Worm (Caenorhabditis elegans): Measurements from ENCODE around the gene D2062.4.
"Not testable (repeated sequence)": the region's sequence is repeated elsewhere in the genome, so short reads cannot be mapped to it uniquely, and the experiment has no call there.

The D2062.4 gene

DNA sequence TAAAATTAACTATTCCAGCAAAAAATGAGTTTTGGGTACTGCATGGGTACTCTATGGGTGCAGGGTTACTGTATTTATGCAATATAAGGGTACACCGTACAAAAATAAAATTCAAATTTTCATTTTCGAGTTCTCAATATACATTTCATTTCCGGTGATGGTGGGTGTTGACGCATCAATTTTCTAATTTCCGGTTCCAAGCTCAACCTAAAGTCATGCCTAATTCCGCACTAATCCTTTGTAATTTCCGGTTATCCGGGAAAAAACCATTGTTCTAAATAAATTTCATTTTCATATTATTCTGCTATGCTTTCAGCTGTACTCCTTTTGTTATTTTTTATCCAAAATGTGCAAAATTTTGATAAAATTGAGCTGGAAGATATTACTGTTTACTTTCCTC is 36.2 kb downstream of the D2062.4 start, which contains the start of gene gcy-21:
gcy-21 (plus strand) TSS at position 301 of the 400 bp plus-strand sequence.
- TF ChIP-seq blmp-1 (tag; optimal IDR thresholded peaks at IDR 0.05) (no peak), bed-3 (GFP tag; optimal IDR thresholded peaks at IDR 0.05) (no peak), nhr-12 (tag; optimal IDR thresholded peaks at IDR 0.05) (no peak), nhr-28 (tag; optimal IDR thresholded peaks at IDR 0.05) (no peak), nhr-76 (tag; optimal IDR thresholded peaks at IDR 0.05) (no peak), elt-1 (tag; optimal IDR thresholded peaks at IDR 0.05; ENCODE audit: borderline replicate concordance, insufficient read depth) (no peak), mep-1 (tag; optimal IDR thresholded peaks at IDR 0.05) (no peak), nhr-2 (tag; optimal IDR thresholded peaks at IDR 0.05) (no peak), lin-13 (tag; optimal IDR thresholded peaks at IDR 0.05) (no peak), snpc-4 (tag; optimal IDR thresholded peaks at IDR 0.05) (no peak), unc-62 (GFP tag; optimal IDR thresholded peaks at IDR 0.05) (no peak), ztf-11 (tag; optimal IDR thresholded peaks at IDR 0.05) (no peak), sem-2 (GFP tag; optimal IDR thresholded peaks at IDR 0.05) (no peak)

DNA sequence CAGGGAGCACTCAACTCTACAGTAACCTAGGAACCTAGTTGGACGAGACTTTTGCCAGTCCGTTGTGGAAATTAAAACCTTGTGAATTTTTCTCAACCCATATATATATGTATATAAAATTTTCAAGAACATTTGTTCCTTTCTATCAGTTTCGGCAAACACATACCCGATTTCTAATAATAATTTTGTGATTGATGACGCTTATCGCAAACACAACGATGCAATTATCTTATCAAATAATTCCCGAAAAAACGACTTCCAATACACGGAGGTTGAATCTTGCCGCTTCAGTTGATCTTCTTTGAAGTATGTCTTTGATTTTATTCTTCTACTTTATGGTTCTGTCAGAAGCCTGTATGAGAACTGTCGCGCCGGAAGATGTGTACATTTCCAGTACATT is 41.9 kb downstream of the D2062.4 start, which contains the start of gene F22E5.2:
F22E5.2 (plus strand) TSS at position 301 of the 400 bp plus-strand sequence.
- TF ChIP-seq sptf-1, hlh-1, mab-5 (tag; optimal IDR thresholded peaks at IDR 0.05): not testable (repeated sequence)

DNA sequence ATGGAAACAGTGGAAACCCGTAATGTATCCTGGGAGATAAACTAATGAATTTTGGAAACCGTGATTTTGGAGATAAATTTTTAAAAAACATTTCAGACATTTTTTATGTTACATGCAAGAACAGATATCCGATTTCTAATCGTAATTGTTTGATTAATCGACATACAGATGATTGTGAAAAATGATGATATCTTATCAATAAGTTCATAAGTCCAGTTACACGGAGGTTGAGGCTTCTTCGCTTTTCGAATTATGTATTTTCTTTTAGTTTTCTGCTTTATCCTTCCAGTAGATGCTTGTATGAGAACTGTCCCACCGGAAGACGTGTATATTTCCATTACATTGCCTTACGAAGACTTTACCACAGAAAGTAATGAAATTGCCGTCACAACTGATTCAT is 42.4 kb downstream of the D2062.4 start, which contains the start of gene F22E5.22:
F22E5.22 (plus strand) TSS at position 301 of the 400 bp plus-strand sequence.
- TF ChIP-seq unc-62 (GFP tag; optimal IDR thresholded peaks at IDR 0.05), result no peak
- no peak for TF ChIP-seq drap-1 (GFP tag; optimal IDR thresholded peaks at IDR 0.05)
- TF ChIP-seq ces-1 (GFP tag; optimal IDR thresholded peaks at IDR 0.05), result no peak
- TF ChIP-seq unc-39 (tag; optimal IDR thresholded peaks at IDR 0.05), result no peak
- TF ChIP-seq bed-3 (GFP tag; optimal IDR thresholded peaks at IDR 0.05), result no peak
- TF ChIP-seq nhr-28 (tag; optimal IDR thresholded peaks at IDR 0.05), result no peak
- TF ChIP-seq lin-13 (tag; optimal IDR thresholded peaks at IDR 0.05), result no peak
- TF ChIP-seq ceh-43 (GFP tag; optimal IDR thresholded peaks at IDR 0.05), result no peak
- TF ChIP-seq hlh-1 (tag; optimal IDR thresholded peaks at IDR 0.05), result no peak
- TF ChIP-seq unc-120 (tag; optimal IDR thresholded peaks at IDR 0.05; ENCODE audit: poor library complexity, severe bottlenecking), result no peak
- TF ChIP-seq nhr-2 (tag; optimal IDR thresholded peaks at IDR 0.05), result no peak
- no peak for TF ChIP-seq elt-1 (tag; optimal IDR thresholded peaks at IDR 0.05; ENCODE audit: borderline replicate concordance, insufficient read depth)
- no peak for TF ChIP-seq snpc-4 (tag; optimal IDR thresholded peaks at IDR 0.05)
- no peak for TF ChIP-seq lin-32 (GFP tag; optimal IDR thresholded peaks at IDR 0.05)
- no peak for TF ChIP-seq M03D4.4 (tag; optimal IDR thresholded peaks at IDR 0.05)
- no peak for TF ChIP-seq ceh-83 (GFP tag; optimal IDR thresholded peaks at IDR 0.05)

DNA sequence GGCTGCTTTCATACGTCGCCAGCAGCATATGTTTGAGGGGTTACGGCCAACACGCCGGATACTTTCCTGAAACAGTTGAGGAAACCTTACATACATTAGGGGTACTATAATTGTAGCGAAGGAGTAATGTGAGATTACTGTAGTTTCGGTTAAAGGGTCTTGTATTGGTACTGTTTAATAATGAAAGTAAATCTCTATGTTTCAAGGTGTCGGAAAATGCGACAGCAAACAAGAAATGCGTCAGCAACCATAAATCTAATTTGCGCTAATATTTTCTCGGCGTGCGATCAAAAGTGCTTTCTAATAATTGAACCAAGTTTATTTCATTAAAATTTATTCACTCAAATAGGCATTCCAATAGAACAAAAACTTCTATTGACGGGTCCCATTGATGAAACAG is 49.1 kb downstream of the D2062.4 start, which contains the start of gene sri-57:
sri-57 (minus strand) TSS at position 101 of the 400 bp plus-strand sequence.
- TF ChIP-seq zip-8 (tag; optimal IDR thresholded peaks at IDR 0.05); ztf-11 (tag; optimal IDR thresholded peaks at IDR 0.05); bed-3 (GFP tag; optimal IDR thresholded peaks at IDR 0.05): not testable (repeated sequence)

DNA sequence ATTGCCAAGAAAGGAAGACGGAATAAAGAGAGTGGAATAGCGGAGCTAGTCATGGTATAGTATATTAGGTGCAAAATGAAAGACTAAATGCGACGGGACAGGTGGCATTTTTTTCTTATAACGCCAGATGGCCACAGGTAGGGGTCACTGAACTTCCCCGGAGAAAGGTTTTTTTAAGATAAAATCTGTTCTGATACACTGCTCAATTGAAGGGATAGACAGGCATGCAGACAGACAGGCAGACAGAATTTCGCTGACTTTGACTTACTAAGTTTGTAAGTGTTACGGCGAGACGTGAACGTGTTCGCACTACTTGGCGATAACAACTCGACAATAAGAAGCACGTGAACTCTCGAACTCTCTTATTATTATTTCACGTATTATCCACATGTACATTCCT is 50.3 kb downstream of the D2062.4 start, which contains the start of the genes F22E5.20 and F22E5.1:
F22E5.20 (minus strand) TSS at position 101 of the 400 bp plus-strand sequence.
F22E5.1 (plus strand) TSS at position 242 of the 400 bp plus-strand sequence.
- TF ChIP-seq ceh-83 (GFP tag; optimal IDR thresholded peaks at IDR 0.05); hlh-1 (tag; optimal IDR thresholded peaks at IDR 0.05); sem-2 (GFP tag; optimal IDR thresholded peaks at IDR 0.05): not testable (repeated sequence)
